Fruit fly (Drosophila melanogaster) whole organism, larva: ENCODE measurements around the gene Oga.

Source experiments
- noc ChIP-seq: fragments of 200-800 bp; sonication (Bioruptor generic); optimal IDR thresholded peaks from 3 replicates; lab custom pipeline; 2019; ENCODE audit warnings: missing biosample characterization, mild to moderate bottlenecking, missing genetic modification characterization, moderate library complexity

Gene Oga

DNA sequence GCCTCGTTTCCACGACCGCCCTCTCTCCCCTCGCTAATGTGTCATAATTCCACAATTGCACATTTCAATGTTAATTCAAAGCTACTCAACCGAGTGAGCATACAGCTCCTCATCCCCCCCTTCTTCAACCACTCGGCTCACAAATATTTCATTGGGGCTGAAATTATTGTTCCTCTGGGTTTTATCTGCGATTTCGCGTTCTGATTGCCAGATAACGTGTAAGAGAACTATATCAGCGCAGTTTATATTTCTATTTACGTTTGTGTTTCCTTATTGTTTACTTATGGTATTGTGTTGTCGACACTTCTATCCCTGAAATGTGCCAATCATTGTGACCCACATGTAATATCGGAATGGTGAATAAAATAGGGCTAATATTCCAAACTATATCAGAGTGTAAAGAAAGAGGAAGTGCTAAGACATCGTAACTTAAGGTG, 12.1 kb upstream of the Oga start:
- no peak for TF ChIP-seq noc (tag; lab: Kevin White, UChicago)

DNA sequence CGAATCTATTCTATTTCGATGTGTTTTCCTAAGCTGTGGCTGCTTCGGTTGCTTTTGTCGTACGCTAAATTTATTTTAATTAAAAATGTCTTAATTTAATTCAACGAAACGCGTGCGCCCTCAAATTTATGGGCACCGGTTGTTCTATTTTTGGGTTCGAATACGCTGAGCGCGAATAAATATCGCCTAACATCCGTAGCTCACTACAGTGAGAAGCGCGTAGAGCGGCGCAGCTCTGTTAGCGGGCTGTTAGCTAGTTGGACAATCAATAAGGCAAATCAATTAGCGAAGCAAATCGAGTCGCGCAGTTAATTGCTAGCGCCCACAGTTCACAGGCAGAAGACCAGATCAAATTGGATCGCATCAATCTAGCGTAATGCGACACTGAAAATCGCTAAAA, 8.8 kb upstream of the Oga start:
- no peak for TF ChIP-seq noc (tag; lab: Kevin White, UChicago)

DNA sequence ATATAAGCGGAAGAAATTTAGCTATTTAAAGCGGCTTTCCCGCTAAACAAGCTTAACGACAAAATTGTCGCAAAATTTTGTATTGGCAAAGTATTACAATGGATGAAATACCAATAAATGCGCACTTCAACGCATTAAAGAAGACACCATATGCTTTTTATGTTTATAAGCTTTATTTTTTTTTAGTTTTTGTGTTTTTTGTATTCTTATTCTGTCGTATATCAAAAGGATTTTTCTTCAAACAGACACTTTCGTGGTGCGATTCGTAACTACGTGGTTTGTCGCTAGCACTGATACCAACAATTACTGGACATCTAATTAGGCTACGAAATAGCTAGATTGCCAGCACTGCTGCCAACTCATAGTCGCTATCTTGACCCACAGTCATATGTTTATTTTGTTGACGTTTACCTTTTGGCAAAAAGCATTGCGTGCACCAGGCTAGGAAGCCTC, 4.2 kb upstream of the Oga start, which contains the start of gene Ddrgk1:
TSS of gene Ddrgk1 (plus strand) at position 387 of the 453 bp plus-strand sequence.
- TF ChIP-seq noc (tag; lab: Kevin White, UChicago): no peak

DNA sequence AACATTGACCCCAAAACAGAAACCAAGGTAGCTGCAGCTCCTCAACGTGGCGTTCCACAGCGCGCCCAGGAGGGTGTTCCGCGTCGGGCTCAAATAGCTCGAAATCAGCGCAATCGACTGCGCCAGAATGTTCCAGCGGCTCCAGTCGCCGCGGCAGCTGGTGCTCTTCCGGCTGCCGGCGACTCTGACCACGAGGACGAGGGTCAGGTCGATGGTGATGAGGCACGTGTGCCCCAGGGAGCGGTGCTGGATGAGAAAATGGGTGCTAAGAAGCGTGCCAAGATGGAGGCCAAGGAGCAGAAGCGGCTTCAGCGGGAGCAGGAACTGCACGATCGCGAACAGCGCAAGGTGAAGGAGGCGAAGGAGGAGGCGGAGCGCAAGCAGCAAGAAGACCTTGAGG, 3.6 kb upstream of the Oga start:
- no peak for TF ChIP-seq noc (tag; lab: Kevin White, UChicago)

DNA sequence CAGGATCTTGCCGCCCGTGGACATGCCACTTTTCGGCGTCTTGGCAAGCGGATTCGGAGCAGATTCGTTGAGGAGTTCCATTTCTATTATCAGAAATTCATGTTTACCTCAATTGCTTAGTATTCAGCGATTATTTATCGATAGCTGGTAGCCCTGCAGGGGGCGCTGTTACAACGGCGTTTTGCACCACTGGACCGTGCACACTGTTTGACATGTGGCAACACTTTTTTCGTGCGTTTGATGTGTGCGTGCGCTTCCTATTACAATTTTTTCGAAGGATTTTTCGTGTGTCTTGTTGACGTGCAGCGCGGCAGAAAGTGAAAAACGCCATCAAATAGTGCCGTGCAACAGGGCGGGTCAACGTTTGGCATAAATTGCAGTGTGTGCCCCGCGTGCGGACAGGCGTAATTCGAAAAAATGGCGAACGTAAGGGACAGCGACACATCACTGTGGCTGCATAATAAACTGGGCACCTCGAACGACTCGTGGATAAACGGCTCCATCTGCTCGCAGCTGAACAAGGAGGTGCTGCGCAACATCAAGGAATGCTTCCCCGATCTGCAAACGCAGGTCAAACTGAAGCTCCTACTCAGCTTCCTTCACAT, 4.7 kb downstream of the Oga start, which contains the start of the genes CG3337 and Nelf-A:
TSS of gene CG3337 (minus strand) at position 132 of the 605 bp plus-strand sequence.
TSS of gene Nelf-A (plus strand) at position 252 of the 605 bp plus-strand sequence.
- no peak for TF ChIP-seq noc (tag; lab: Kevin White, UChicago)

DNA sequence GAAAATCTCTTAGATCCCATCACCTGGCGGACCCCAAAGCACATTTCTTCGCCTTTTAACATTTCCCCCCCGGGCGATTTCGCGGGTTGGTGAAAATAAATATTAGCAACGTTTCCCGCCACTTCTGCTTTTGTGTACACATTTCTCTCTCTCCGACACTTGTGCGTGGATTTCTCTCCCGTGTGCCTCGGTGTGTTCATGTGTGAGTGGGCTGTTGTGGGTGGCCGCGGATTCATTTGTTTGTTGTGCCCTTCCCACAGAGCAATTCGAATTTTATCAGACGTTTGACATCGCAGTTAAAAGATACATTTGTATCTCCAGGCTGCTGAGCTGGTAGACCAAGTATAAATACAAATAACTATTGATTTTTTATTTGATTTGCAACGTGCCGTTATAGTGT, 5.4 kb downstream of the Oga start:
- TF ChIP-seq noc (tag; lab: Kevin White, UChicago): no peak

DNA sequence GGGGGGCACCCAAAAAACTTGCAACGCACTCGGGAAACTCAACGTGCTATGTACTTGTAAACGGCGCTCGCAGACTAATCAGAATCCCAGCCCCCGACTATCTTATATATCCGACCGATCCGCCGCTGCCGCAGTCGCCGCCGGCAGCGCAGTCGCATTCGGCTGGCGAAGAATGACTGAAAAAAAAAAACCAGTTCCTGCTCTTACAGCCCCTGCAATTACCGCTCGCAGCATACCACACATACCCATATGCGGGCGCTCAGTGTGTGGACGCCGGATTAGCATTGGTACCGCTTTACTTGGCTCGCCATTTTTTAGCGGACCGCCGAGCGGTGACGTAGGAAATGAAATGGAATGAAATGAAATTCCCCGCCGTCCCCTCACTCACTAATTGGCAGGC, 18.2 kb downstream of the Oga start, which contains the start of gene e:
TSS of gene e (minus strand) at position 79 of the 400 bp plus-strand sequence.
- no peak for TF ChIP-seq noc (tag; lab: Kevin White, UChicago)

DNA sequence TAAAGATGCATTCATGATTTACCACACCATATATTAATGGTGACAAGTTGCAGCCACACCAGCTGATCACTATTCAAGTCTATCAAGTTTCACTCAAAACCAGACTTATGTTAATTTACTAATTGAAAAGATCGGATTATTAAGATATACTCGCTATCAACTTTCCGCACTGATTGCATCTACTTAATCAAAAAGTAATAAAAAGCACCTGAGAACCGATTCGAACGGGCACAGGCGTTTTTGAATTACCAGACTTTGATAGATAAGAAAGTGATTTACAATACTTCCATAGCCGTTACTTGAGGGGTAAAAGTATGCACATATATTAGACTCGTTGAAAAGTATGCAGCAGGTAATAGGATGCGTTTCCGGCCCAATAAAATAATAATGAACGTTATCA, 22.5 kb downstream of the Oga start:
- TF ChIP-seq noc (tag; lab: Kevin White, UChicago): no peak

DNA sequence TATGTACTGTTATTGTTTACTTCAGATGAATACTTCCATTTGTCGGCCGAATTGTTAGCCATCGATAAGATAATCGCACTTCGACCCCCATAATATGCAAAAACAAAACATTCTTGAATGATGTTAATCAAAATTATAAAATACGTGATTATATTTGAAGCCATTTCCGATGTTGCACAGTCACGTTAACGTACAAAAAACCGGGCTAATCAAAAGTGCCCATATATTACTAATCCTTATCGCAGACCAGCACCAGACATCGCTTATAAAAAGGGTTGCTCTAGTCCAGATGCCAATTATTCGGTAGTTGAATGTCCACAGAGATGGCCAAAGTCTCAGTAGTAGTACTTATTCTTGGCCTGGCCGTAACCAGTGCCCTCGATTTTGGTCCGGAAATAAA, 23.4 kb downstream of the Oga start, which contains the start of gene CG5892:
TSS of gene CG5892 (plus strand) at position 301 of the 400 bp plus-strand sequence.
- TF ChIP-seq noc (tag; lab: Kevin White, UChicago): no peak

DNA sequence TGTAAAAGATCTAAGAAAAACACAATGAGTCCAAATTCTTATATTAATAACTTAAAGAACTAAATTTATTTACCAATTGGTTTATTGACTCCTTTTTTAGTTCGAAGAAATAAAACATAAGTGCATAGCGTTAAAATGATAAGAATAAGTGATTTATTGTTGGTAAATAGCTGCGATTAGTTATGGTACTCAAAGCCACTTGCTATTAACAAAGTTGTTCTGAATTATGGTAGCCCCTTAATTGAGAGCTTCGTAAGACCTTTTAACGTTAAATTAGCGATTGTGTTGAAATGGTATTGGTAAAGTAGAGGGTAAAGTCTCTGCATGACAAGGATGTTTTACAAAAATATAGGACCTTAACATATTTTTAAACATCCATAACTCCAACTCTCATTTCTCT, 27.0 kb downstream of the Oga start:
- TF ChIP-seq noc (tag; lab: Kevin White, UChicago): peak; percentile 72

DNA sequence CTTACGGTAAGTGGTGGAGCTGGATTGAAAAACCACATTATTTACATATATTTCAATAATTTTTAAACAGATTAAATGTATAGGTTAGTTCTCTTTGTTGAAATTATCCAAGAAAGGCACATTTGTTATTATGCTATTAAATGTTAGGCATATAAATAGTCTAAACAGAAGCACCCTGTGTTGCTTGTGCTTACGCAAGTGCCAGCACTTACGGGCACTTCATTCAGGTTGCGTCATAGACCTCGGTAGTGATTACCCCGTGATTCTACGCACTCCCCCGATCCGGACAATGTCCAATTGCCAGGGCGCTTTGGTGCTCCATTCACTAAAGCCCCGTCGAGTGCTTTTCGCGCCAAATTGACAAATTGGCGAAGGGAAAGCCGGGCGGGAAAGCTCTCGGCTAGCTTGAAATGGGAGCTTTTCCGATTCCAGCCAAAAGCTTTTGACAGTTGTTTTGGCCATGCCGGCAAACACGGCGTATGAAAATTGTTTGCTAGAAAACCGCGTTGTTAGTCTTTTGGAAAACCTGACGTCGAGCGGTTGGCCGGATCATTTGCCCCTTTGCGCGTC, 27.7 kb downstream of the Oga start, which contains the start of gene ETHR:
TSS of gene ETHR (plus strand) at position 520 of the 570 bp plus-strand sequence.
- no peak for TF ChIP-seq noc (tag; lab: Kevin White, UChicago)

DNA sequence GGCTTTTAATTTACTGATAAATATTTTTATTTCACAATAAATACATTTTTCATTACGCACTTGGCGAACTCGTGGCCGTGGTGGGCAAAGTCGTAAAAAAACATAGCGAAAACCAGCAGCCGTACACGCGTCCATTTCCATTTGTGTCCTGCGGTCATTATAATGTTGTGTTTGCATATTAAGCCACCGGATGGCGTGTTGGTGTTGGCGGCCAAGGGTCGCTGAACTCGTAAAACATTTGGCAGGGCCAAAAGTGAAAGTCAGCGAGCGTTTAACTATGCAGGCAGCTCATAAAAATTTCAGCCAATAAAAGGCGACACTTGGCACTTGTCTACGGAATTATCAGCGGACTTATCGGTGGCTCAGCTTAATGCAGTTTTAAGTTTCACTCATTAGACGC, 33.6 kb downstream of the Oga start:
- TF ChIP-seq noc (tag; lab: Kevin White, UChicago): no peak

DNA sequence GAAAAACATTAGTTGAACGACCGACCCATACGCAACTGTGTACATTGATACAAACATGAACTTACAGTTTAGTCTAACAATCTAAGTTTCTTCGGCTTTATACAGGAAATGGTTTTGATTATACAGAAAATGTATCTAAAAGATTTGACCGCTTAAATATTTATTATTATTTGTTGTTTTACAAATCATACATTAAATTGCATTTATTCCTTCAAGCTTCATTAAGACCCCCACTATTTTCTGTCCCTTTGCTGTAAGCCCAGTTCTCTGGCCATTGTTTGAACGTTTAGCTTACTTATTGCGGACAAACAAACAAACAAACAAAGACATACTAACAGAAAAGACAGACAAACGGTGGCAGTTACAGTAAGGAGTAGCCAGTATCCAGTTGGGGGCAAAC, 35.4 kb downstream of the Oga start:
- TF ChIP-seq noc (tag; lab: Kevin White, UChicago): no peak

DNA sequence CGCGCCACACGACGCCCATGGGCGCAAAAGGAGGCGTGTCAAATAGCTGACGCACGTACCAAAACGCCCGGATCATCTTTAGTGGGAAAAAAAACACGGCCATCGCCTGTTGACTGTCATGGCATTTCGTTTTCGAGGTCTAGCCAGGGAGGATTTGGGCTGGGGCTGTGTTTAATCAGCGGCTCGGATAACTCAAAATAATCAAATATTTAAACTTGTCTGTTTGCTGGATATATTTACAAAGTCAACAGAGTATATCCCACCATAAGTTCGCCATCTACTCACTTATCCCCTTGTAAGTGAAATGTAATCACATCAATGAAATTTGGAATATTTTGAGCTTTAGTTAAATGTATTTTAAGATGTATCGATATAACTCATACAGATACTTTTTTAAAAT, 41.9 kb downstream of the Oga start:
- TF ChIP-seq noc (tag; lab: Kevin White, UChicago): no peak

DNA sequence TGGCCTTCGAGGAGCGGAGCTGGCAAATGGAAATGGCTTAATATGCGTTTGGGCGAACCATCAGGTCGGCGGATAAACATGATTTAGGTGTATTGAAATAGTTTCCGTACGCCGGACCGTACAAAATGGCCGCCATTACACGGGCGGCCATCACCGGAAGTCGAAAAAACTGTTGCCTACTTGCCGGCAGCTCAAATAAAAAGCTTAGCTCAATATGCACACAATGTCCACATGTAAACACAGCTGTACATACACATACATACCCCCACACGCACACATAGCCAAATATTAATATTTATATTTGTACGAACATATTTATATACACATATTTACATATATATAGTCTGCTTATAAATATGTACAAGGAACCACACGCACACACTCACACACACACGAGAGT, 44.3 kb downstream of the Oga start:
- TF ChIP-seq noc (tag; lab: Kevin White, UChicago): no peak

DNA sequence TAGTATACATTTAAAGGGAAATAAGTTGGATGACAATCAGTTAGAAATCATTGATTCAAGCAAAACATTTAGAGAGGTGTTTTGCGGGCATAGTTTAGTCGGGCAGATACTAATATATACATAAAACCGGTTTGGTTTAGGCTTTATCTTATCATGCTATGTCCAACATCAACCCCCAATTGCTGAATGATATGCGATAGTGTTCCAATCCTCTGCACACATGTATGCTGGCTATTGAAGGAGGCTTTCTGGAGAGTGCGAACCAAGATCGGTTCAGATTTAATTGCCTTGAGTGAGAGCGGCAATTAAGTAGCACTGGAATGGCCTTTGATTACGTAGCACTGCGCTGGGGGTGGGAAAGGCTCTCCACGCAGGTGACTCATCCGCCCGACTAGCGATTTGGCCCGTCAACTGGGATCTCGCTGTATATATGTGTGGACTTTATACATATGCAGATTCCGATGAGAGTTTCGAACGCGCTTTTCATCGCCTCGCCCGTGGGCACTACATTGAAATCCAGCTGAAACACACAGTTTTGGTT, 49.2 kb downstream of the Oga start:
- no peak for TF ChIP-seq noc (tag; lab: Kevin White, UChicago)

DNA sequence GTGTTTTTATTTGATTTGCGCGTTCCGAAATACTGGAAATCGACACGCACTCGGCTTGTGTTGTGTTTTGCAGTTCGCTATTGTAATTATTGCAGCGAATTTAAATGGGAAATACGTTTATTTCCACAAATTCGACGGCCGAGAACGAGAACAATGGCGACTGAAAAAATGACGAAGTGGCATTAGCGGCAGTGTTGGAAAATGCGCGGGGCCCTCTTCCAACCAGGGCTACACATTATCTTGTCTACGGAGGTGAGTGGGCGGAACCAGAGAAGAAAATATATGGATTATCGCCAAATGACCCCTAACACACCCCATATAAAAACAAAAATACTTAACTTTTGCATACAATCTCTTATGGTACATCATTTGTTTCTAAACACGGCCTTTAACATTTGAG, 50.0 kb downstream of the Oga start, which contains the start of gene Rab1:
TSS of gene Rab1 (minus strand) at position 188 of the 400 bp plus-strand sequence.
- TF ChIP-seq noc (tag; lab: Kevin White, UChicago): peak; percentile 18
